Worm (Caenorhabditis elegans) whole organism, L1 larva: ENCODE measurements around the gene spe-49.

Experiments
- aha-1 ChIP-seq: fragments of 150-350 bp; optimal IDR thresholded peaks from 2 replicates; lab custom pipeline; 2014; ENCODE audit warnings: missing biosample characterization, missing genetic modification characterization
- aly-2 ChIP-seq: fragments of 150-350 bp; optimal IDR thresholded peaks from 2 replicates; lab custom pipeline; 2014; ENCODE audit warnings: missing biosample characterization, missing genetic modification characterization
- dpl-1 ChIP-seq, 3 experiments: fragments of 150-350 bp in 2 of 3; sonication (generic microtip) in 1 of 3; optimal IDR thresholded peaks; 2 replicates each; lab custom pipeline; 2014 to 2017; ENCODE audit warnings: missing biosample characterization in 3 of 3, missing genetic modification characterization in 3 of 3, missing genetic modification reagents in 3 of 3
- elt-2 ChIP-seq: sonication (generic microtip); optimal IDR thresholded peaks from 2 replicates; lab custom pipeline; 2016; ENCODE audit warnings: missing genetic modification characterization, mild to moderate bottlenecking, inconsistent platforms, missing compliant biosample characterization, missing genetic modification reagents
- mdl-1 ChIP-seq, 2 experiments: fragments of 150-350 bp; optimal IDR thresholded peaks; 2 replicates each; lab custom pipeline; 2014 to 2017; ENCODE audit warnings: missing biosample characterization in 2 of 2, missing genetic modification characterization in 2 of 2, inconsistent platforms in 1 of 2
- mep-1 ChIP-seq: fragments of 150-350 bp; optimal IDR thresholded peaks from 2 replicates; lab custom pipeline; 2014; ENCODE audit warnings: missing biosample characterization, missing genetic modification characterization
- nhr-11 ChIP-seq: fragments of 150-350 bp; optimal IDR thresholded peaks from 2 replicates; lab custom pipeline; 2014; ENCODE audit warnings: missing biosample characterization, missing genetic modification characterization
- pax-3 ChIP-seq: fragments of 200-800 bp; sonication (Bioruptor generic); optimal IDR thresholded peaks from 2 replicates; lab custom pipeline; 2018; ENCODE audit warnings: mild to moderate bottlenecking, missing genetic modification characterization, moderate library complexity, missing compliant biosample characterization
- pqm-1 ChIP-seq: sonication (generic microtip); optimal IDR thresholded peaks from 3 replicates; lab custom pipeline; 2017; ENCODE audit warnings: missing biosample characterization, missing genetic modification characterization
- sox-4 ChIP-seq: sonication (generic microtip); optimal IDR thresholded peaks from 2 replicates; lab custom pipeline; 2016; ENCODE audit warnings: missing genetic modification characterization, missing compliant biosample characterization
- tbx-2 ChIP-seq: sonication (generic microtip); optimal IDR thresholded peaks from 2 replicates; lab custom pipeline; 2016; ENCODE audit warnings: missing genetic modification characterization, missing compliant biosample characterization

DNA sequence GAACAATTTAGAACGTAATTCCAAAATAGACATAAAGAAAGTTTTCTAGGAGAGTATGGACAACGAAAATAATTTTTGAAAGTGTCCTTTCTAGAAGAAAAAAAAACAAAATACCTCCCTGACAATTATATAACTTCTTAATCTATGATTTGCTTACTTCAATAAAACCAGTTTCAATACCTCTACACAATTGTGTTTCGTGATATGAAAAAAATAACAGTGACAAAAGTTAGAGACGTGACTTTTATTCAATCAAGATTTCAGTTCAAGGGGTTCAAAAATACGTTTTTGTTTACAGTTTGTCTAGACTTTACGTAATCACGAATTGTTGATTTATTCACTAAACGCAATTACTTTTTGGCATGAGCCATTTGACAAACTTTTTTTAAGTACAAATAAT, 40.1 kb downstream of the spe-49 start:
- TF ChIP-seq pax-3 (tag; lab: Kevin White, UChicago) (no peak), tbx-2 (no peak), pqm-1 (tag; lab: Kevin White, UChicago) (no peak), aha-1 (tag; lab: Kevin White, UChicago) (no peak), elt-2 (tag; lab: Kevin White, UChicago) (no peak), mep-1 (tag; lab: Kevin White, UChicago) (no peak), nhr-11 (tag; lab: Kevin White, UChicago) (no peak), mdl-1 (tag; optimal IDR thresholded peaks at IDR 0.05; lab: Kevin White, UChicago) (no peak), aly-2 (tag; lab: Kevin White, UChicago) (no peak), sox-4 (no peak), dpl-1 (GFP tag; optimal IDR thresholded peaks at IDR 0.05; lab: Kevin White, UChicago) (no peak)
